Worm (Caenorhabditis elegans): ENCODE results near the gene T28D9.4.

ce11 chrII:6522622-6523254 lies 46.0 kb downstream of the T28D9.4 start:
- no peak for TF ChIP-seq him-1 (tag; optimal IDR thresholded peaks at IDR 0.05)
- no peak for TF ChIP-seq W03F9.2 (tag; optimal IDR thresholded peaks at IDR 0.05)
- TF ChIP-seq dao-5 (tag; optimal IDR thresholded peaks at IDR 0.05): no peak
